Worm (Caenorhabditis elegans) whole organism, young adult: ENCODE data around the gene spe-44.
"Not testable (repeated sequence)": the region's sequence is repeated elsewhere in the genome, so short reads cannot be mapped to it uniquely, and the experiment has no call there.

ENCODE experiments used
- B0019.2 ChIP-seq: fragments of 200-800 bp; sonication (Bioruptor generic); conservative IDR thresholded peaks from 2 replicates; pipeline ENCODE4 v1.3.6; 2022; ENCODE audit warnings: missing genetic modification reagents, missing genetic modification characterization, missing compliant biosample characterization
- B0035.1 ChIP-seq: sonication (generic microtip); optimal IDR thresholded peaks from 2 replicates; lab custom pipeline; 2016; ENCODE audit warnings: missing genetic modification characterization, mild to moderate bottlenecking, missing compliant biosample characterization, missing genotype, missing genetic modification reagents
- C17E4.6 ChIP-seq: fragments of 200-800 bp; sonication (Bioruptor generic); IDR thresholded peaks from 2 replicates; pipeline ENCODE4 v1.3.6; 2022; ENCODE audit warnings: missing genetic modification reagents, missing genetic modification characterization, missing compliant biosample characterization
- F22D6.2 ChIP-seq: sonication (generic microtip); optimal IDR thresholded peaks from 2 replicates; lab custom pipeline; 2016; ENCODE audit warnings: mild to moderate bottlenecking, missing genetic modification characterization, missing compliant biosample characterization
- F33H1.4 ChIP-seq: fragments of 200-800 bp; sonication (Bioruptor generic); IDR thresholded peaks from 2 replicates; pipeline ENCODE4 v1.3.6; 2022; ENCODE audit warnings: missing genetic modification reagents, missing genetic modification characterization, missing compliant biosample characterization
- F57A8.1 ChIP-seq: fragments of 200-800 bp; sonication (Bioruptor generic); optimal IDR thresholded peaks from 2 replicates; lab custom pipeline; 2018; ENCODE audit warnings: mild to moderate bottlenecking, missing genetic modification characterization, moderate library complexity, missing compliant biosample characterization
- athp-1 ChIP-seq: sonication (generic microtip); optimal IDR thresholded peaks from 2 replicates; lab custom pipeline; 2017; ENCODE audit warnings: mild to moderate bottlenecking, missing genetic modification characterization, missing compliant biosample characterization
- attf-5 ChIP-seq: fragments of 200-800 bp; sonication (Bioruptor generic); optimal IDR thresholded peaks from 2 replicates; lab custom pipeline; 2018; ENCODE audit warnings: mild to moderate bottlenecking, missing genetic modification characterization, missing compliant biosample characterization
- attf-6 ChIP-seq: fragments of 200-800 bp; sonication (Bioruptor generic); IDR thresholded peaks from 2 replicates; pipeline ENCODE4 v1.3.6; 2022; ENCODE audit warnings: missing genetic modification reagents, missing genetic modification characterization, missing compliant biosample characterization
- bed-2 ChIP-seq: fragments of 200-800 bp; sonication (Bioruptor generic); IDR thresholded peaks from 2 replicates; pipeline ENCODE4 v1.3.6; 2022; ENCODE audit warnings: missing genetic modification reagents, missing genetic modification characterization, missing compliant biosample characterization
- ceh-100 ChIP-seq: fragments of 200-800 bp; sonication (Bioruptor generic); IDR thresholded peaks from 2 replicates; pipeline ENCODE4 v1.3.6; 2022; ENCODE audit warnings: missing genetic modification reagents, missing genetic modification characterization, missing compliant biosample characterization
- ceh-27 ChIP-seq: fragments of 200-800 bp; sonication (Bioruptor generic); optimal IDR thresholded peaks from 2 replicates; lab custom pipeline; 2018; ENCODE audit warnings: mild to moderate bottlenecking, missing genetic modification characterization, moderate library complexity, missing compliant biosample characterization
- ceh-79 ChIP-seq: sonication (generic microtip); optimal IDR thresholded peaks from 2 replicates; lab custom pipeline; 2017; ENCODE audit warnings: mild to moderate bottlenecking, missing genetic modification characterization, missing compliant biosample characterization
- ceh-91 ChIP-seq: fragments of 200-800 bp; sonication (Bioruptor generic); IDR thresholded peaks from 2 replicates; pipeline ENCODE4 v1.3.6; 2022; ENCODE audit warnings: missing genetic modification reagents, missing genetic modification characterization, missing compliant biosample characterization
- dox-1 ChIP-seq: fragments of 200-800 bp; sonication (Bioruptor generic); IDR thresholded peaks from 2 replicates; pipeline ENCODE4 v1.3.6; 2022; ENCODE audit warnings: missing genetic modification reagents, missing genetic modification characterization, missing compliant biosample characterization
- dpff-1 ChIP-seq: sonication (generic microtip); optimal IDR thresholded peaks from 2 replicates; lab custom pipeline; 2017; ENCODE audit warnings: mild to moderate bottlenecking, missing genetic modification characterization, missing compliant biosample characterization
- efl-1 ChIP-seq: fragments of 150-350 bp; optimal IDR thresholded peaks from 2 replicates; lab custom pipeline; 2014; ENCODE audit warnings: missing biosample characterization, missing genetic modification reagents, missing genetic modification characterization
- egl-44 ChIP-seq: fragments of 200-800 bp; sonication (Bioruptor generic); IDR thresholded peaks from 2 replicates; pipeline ENCODE4 v1.3.6; 2022; ENCODE audit warnings: missing genetic modification reagents, missing genetic modification characterization, missing compliant biosample characterization
- gei-17 ChIP-seq: fragments of 200-800 bp; sonication (Bioruptor generic); optimal IDR thresholded peaks from 2 replicates; lab custom pipeline; 2018; ENCODE audit warnings: mild to moderate bottlenecking, missing genetic modification characterization, missing compliant biosample characterization
- hmg-1.2 ChIP-seq: fragments of 200-800 bp; sonication (Bioruptor generic); IDR thresholded peaks from 2 replicates; pipeline ENCODE4 v1.3.6; 2022; ENCODE audit warnings: missing genetic modification reagents, missing genetic modification characterization, missing compliant biosample characterization
- hsf-1 ChIP-seq: fragments of 200-800 bp; sonication (Bioruptor generic); IDR thresholded peaks from 2 replicates; pipeline ENCODE4 v1.3.6; 2022; ENCODE audit warnings: missing genetic modification reagents, missing genetic modification characterization, missing compliant biosample characterization
- lag-1 ChIP-seq: fragments of 200-800 bp; sonication (Bioruptor generic); IDR thresholded peaks from 2 replicates; pipeline ENCODE4 v1.3.6; 2022; ENCODE audit warnings: missing genetic modification reagents, missing genetic modification characterization, missing compliant biosample characterization
- lin-26 ChIP-seq: fragments of 200-800 bp; sonication (Bioruptor generic); IDR thresholded peaks from 2 replicates; pipeline ENCODE4 v1.3.6; 2022; ENCODE audit warnings: missing genetic modification reagents, missing genetic modification characterization, missing compliant biosample characterization
- lin-40 ChIP-seq: sonication (generic microtip); optimal IDR thresholded peaks from 2 replicates; lab custom pipeline; 2016; ENCODE audit warnings: missing genetic modification characterization, mild to moderate bottlenecking, missing compliant biosample characterization, missing genotype, missing genetic modification reagents
- lsy-27 ChIP-seq: sonication (generic microtip); optimal IDR thresholded peaks from 2 replicates; lab custom pipeline; 2017; ENCODE audit warnings: missing genetic modification characterization, mild to moderate bottlenecking, missing compliant biosample characterization, antibody characterized with exemption, missing genotype, borderline replicate concordance; ENCODE audit not compliant: insufficient read depth
- madf-6 ChIP-seq: fragments of 200-800 bp; sonication (Bioruptor generic); IDR thresholded peaks from 2 replicates; pipeline ENCODE4 v1.3.6; 2022; ENCODE audit warnings: missing genetic modification reagents, missing genetic modification characterization, missing compliant biosample characterization
- nhr-120 ChIP-seq: fragments of 200-800 bp; sonication (Bioruptor generic); IDR thresholded peaks from 2 replicates; pipeline ENCODE4 v1.3.6; 2022; ENCODE audit warnings: missing genetic modification characterization, missing compliant biosample characterization
- rec-8 ChIP-seq, 2 experiments: sonication (generic microtip); optimal IDR thresholded peaks; 2 replicates each; lab custom pipeline; 2016; ENCODE audit warnings: mild to moderate bottlenecking in 2 of 2, missing genetic modification characterization in 2 of 2, missing genetic modification reagents in 2 of 2, missing genotype in 2 of 2, missing biosample characterization in 1 of 2, missing compliant biosample characterization in 1 of 2, moderate library complexity in 1 of 2
- snpc-3.4 ChIP-seq: sonication (generic microtip); optimal IDR thresholded peaks from 2 replicates; lab custom pipeline; 2017; ENCODE audit warnings: missing genetic modification characterization, mild to moderate bottlenecking, missing compliant biosample characterization, antibody characterized with exemption, moderate library complexity, missing genotype, missing genetic modification reagents
- snpc-4 ChIP-seq, 5 experiments: fragments of 150-350 bp in 1 of 5; sonication (generic microtip) in 4 of 5; optimal IDR thresholded peaks; 2 replicates each; lab custom pipeline; 2014 to 2018; ENCODE audit warnings: missing genetic modification characterization in 5 of 5, missing biosample characterization in 3 of 5, antibody characterized with exemption in 2 of 5, mild to moderate bottlenecking in 2 of 5, missing compliant biosample characterization in 2 of 5, missing genotype in 2 of 5, moderate library complexity in 2 of 5, missing genetic modification reagents in 1 of 5
- somi-1 ChIP-seq: fragments of 200-800 bp; sonication (Bioruptor generic); optimal IDR thresholded peaks from 2 replicates; lab custom pipeline; 2018; ENCODE audit warnings: mild to moderate bottlenecking, missing genetic modification characterization, missing compliant biosample characterization
- tbp1 ChIP-seq: fragments of 200-800 bp; sonication (Bioruptor generic); optimal IDR thresholded peaks from 2 replicates; lab custom pipeline; 2018; ENCODE audit warnings: mild to moderate bottlenecking, missing genetic modification characterization, missing compliant biosample characterization
- unc-130 ChIP-seq: sonication (generic microtip); optimal IDR thresholded peaks from 2 replicates; lab custom pipeline; 2016; ENCODE audit warnings: missing genetic modification reagents, missing genetic modification characterization, missing compliant biosample characterization
- zfh-2 ChIP-seq: fragments of 200-800 bp; sonication (Bioruptor generic); conservative IDR thresholded peaks from 2 replicates; pipeline ENCODE4 v1.3.6; 2022; ENCODE audit warnings: missing genetic modification reagents, missing genetic modification characterization, missing compliant biosample characterization
- zim-3 ChIP-seq: sonication (generic microtip); optimal IDR thresholded peaks from 2 replicates; lab custom pipeline; 2017; ENCODE audit warnings: mild to moderate bottlenecking, missing genetic modification characterization, moderate library complexity, missing compliant biosample characterization
- ztf-18 ChIP-seq: sonication (generic microtip); optimal IDR thresholded peaks from 2 replicates; lab custom pipeline; 2016; ENCODE audit warnings: missing genotype, mild to moderate bottlenecking, missing genetic modification characterization, missing compliant biosample characterization

Gene spe-44

DNA sequence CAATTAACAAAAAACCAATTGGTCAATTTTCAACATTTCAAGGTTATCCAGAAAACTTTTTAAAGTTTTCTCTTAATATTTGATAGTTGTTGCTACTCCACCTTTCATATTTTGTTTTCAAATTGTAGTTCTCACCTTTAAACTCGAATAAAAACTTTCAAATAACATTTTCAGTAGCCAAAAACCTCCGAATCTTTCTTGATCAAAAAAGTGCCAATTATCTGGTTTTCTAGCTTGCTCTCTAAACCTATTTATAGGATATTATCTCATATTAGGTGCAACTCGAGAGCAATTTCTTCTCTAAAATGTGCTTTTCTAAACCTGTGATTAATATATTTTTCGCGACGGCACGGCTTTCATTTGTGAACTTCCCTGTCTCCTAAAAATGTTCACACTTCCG is 33.2 kb upstream of the spe-44 start, which contains the start of gene sru-26:
sru-26 (plus strand) TSS at position 301 of the 400 bp plus-strand sequence.
- TF ChIP-seq ceh-91, result no peak
- TF ChIP-seq lsy-27, result no peak
- no peak for TF ChIP-seq B0035.1 (tag; lab: Kevin White, UChicago)
- no peak for TF ChIP-seq F33H1.4 (GFP tag; lab: Robert Waterston, UW)
- no peak for TF ChIP-seq tbp1 (GFP tag; lab: Kevin White, UChicago)
- TF ChIP-seq attf-5 (GFP tag; lab: Kevin White, UChicago), result no peak
- no peak for TF ChIP-seq unc-130 (GFP tag; lab: Kevin White, UChicago)
- TF ChIP-seq lin-26, result no peak
- TF ChIP-seq C17E4.6 (GFP tag; lab: Robert Waterston, UW), result no peak
- TF ChIP-seq athp-1, result no peak
- TF ChIP-seq ceh-100, result no peak

DNA sequence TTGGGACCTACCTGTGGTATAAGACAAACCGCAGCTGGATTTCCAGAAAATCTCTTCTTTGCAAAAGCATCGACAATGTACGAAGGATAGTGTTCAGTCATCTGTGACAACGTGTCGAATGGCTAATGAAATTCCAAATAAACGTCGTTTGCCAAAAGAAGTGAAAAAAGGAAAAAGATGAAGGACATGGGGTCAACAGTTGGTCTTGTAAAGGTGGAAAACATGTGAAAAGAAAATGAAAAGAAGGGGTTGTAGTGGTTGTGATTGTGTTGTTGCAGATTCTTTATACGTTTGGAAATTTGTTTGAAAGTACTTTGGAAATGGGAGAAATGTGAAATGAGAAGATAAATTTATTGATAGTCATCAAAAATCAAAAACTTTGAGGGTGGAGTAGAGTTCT is 30.5 kb upstream of the spe-44 start, which contains the start of gene T04A11.4:
T04A11.4 (minus strand) TSS at position 101 of the 400 bp plus-strand sequence.
- TF ChIP-seq zfh-2 (GFP tag; lab: Robert Waterston, UW); gei-17; nhr-120 (GFP tag; lab: Robert Waterston, UW): not testable (repeated sequence)
- TF ChIP-seq, all 124 proteins: peak for 0; not testable (repeated sequence) for 124

DNA sequence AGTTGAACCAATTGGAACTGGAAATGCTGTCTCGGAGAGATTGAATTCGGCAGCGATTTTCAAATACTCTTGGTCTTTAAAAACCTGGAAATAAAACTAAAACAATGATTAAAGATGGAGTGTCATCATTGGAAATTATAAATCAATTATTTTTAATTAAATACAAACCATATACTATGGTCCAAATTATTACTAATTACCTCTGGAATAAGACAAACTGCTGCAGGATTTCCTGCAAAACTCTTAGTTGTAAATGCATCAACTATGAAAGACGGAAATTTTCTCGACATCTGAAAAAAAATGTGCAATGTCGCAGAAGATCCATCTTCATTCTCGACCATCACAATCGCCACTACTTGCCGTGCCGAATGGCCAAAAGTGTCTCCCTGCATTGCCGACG is 24.7 kb upstream of the spe-44 start, which contains the start of gene igdb-1:
igdb-1 (plus strand) TSS at position 301 of the 400 bp plus-strand sequence.
- not testable (repeated sequence) for TF ChIP-seq B0019.2 (GFP tag; lab: Robert Waterston, UW); ceh-27 (GFP tag; lab: Kevin White, UChicago); snpc-3.4 (tag; lab: Kevin White, UChicago)

DNA sequence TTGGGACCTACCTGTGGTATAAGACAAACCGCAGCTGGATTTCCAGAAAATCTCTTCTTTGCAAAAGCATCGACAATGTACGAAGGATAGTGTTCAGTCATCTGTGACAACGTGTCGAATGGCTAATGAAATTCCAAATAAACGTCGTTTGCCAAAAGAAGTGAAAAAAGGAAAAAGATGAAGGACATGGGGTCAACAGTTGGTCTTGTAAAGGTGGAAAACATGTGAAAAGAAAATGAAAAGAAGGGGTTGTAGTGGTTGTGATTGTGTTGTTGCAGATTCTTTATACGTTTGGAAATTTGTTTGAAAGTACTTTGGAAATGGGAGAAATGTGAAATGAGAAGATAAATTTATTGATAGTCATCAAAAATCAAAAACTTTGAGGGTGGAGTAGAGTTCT is 22.9 kb upstream of the spe-44 start, which contains the start of gene T04A11.1:
T04A11.1 (minus strand) TSS at position 101 of the 400 bp plus-strand sequence.
- not testable (repeated sequence) for TF ChIP-seq somi-1 (GFP tag; lab: Kevin White, UChicago); dpff-1; attf-6 (GFP tag; lab: Robert Waterston, UW)

ce11 chrIV:12468359-12468758 is 14.3 kb upstream of the spe-44 start, which contains the start of gene igdb-2:
Gene igdb-2, plus strand, starts transcription at chrIV:12468659.
- TF ChIP-seq zim-3 (tag; lab: Kevin White, UChicago), result no peak
- TF ChIP-seq ceh-79, result no peak
- TF ChIP-seq efl-1 (GFP tag; lab: Kevin White, UChicago), result no peak
- TF ChIP-seq lag-1 (GFP tag; lab: Robert Waterston, UW), result no peak
- no peak for TF ChIP-seq lin-40 (tag; lab: Kevin White, UChicago)
- no peak for TF ChIP-seq madf-6 (GFP tag; lab: Robert Waterston, UW)
- no peak for TF ChIP-seq hsf-1 (GFP tag; lab: Robert Waterston, UW)
- no peak for TF ChIP-seq ztf-18
- no peak for TF ChIP-seq bed-2 (GFP tag; lab: Robert Waterston, UW)
- TF ChIP-seq F57A8.1 (GFP tag; lab: Kevin White, UChicago), result no peak
- TF ChIP-seq egl-44, result no peak
- TF ChIP-seq dox-1 (GFP tag; lab: Robert Waterston, UW), result no peak
- TF ChIP-seq rec-8 (tag; optimal IDR thresholded peaks at IDR 0.05; lab: Kevin White, UChicago), result no peak
- TF ChIP-seq F22D6.2, result no peak
- no peak for TF ChIP-seq hmg-1.2
- TF ChIP-seq snpc-4 (GFP tag; optimal IDR thresholded peaks at IDR 0.05; lab: Kevin White, UChicago), result no peak
- TF ChIP-seq snpc-4 (tag; optimal IDR thresholded peaks at IDR 0.05; lab: Kevin White, UChicago), result no peak
- TF ChIP-seq, all 124 proteins: peak for 0
